Fruit fly (Drosophila melanogaster) whole organism, embryonic: ENCODE data around the gene Snx27.

ENCODE experiments used
- Asciz ChIP-seq: fragments of 200-800 bp; sonication (Bioruptor generic); optimal IDR thresholded peaks from 2 replicates; lab custom pipeline; 2017; ENCODE audit warnings: missing biosample characterization, mild to moderate bottlenecking, missing genetic modification characterization, missing genetic modification reagents
- Bgb ChIP-seq: fragments of 200-800 bp; sonication (Bioruptor generic); IDR thresholded peaks from 2 replicates; pipeline ENCODE4 v1.3.6; 2022; ENCODE audit warnings: missing biosample characterization, missing genetic modification characterization; ENCODE audit not compliant: partially characterized antibody
- CG10267 ChIP-seq: fragments of 200-800 bp; sonication (Bioruptor generic); optimal IDR thresholded peaks from 2 replicates; lab custom pipeline; 2018; ENCODE audit warnings: missing biosample characterization, mild to moderate bottlenecking, missing genetic modification characterization, moderate library complexity
- CG12071 ChIP-seq: fragments of 200-800 bp; sonication (Bioruptor generic); optimal IDR thresholded peaks from 3 replicates; lab custom pipeline; 2018; ENCODE audit warnings: missing biosample characterization, mild to moderate bottlenecking, missing genetic modification characterization
- CG13123 ChIP-seq: fragments of 200-800 bp; sonication (Bioruptor generic); optimal IDR thresholded peaks from 2 replicates; lab custom pipeline; 2016; ENCODE audit warnings: missing biosample characterization, missing genetic modification characterization
- CG13287 ChIP-seq: fragments of 200-800 bp; sonication (Bioruptor generic); IDR thresholded peaks from 2 replicates; pipeline ENCODE4 v1.3.6; 2022; ENCODE audit warnings: missing biosample characterization, missing genetic modification characterization; ENCODE audit not compliant: partially characterized antibody
- CG14860 ChIP-seq: fragments of 200-800 bp; sonication (Bioruptor generic); IDR thresholded peaks from 3 replicates; pipeline ENCODE4 v1.3.6; 2022; ENCODE audit warnings: missing biosample characterization, missing genetic modification characterization; ENCODE audit not compliant: partially characterized antibody
- CG15514 ChIP-seq: fragments of 200-800 bp; sonication (Bioruptor generic); optimal IDR thresholded peaks from 3 replicates; lab custom pipeline; 2017; ENCODE audit warnings: missing biosample characterization, missing genetic modification characterization, mild to moderate bottlenecking, moderate library complexity, missing genetic modification reagents
- CG1647 ChIP-seq: fragments of 200-800 bp; sonication (Bioruptor generic); optimal IDR thresholded peaks from 3 replicates; lab custom pipeline; 2016; ENCODE audit warnings: missing biosample characterization, missing genetic modification characterization
- CG16813 ChIP-seq: fragments of 200-800 bp; sonication (Bioruptor generic); IDR thresholded peaks from 3 replicates; pipeline ENCODE4 v1.3.6; 2022; ENCODE audit warnings: missing biosample characterization, missing genetic modification characterization; ENCODE audit not compliant: partially characterized antibody
- CG18476 ChIP-seq: fragments of 200-800 bp; sonication (Bioruptor generic); optimal IDR thresholded peaks from 2 replicates; lab custom pipeline; 2016; ENCODE audit warnings: missing biosample characterization, mild to moderate bottlenecking, missing genetic modification characterization
- CG2116 ChIP-seq: fragments of 200-800 bp; sonication (Bioruptor generic); optimal IDR thresholded peaks from 3 replicates; lab custom pipeline; 2018; ENCODE audit warnings: missing biosample characterization, mild to moderate bottlenecking, missing genetic modification characterization
- CG34224 ChIP-seq: fragments of 200-800 bp; sonication (Bioruptor generic); IDR thresholded peaks from 3 replicates; pipeline ENCODE4 v1.3.6; 2022; ENCODE audit warnings: missing biosample characterization, missing genetic modification characterization; ENCODE audit not compliant: partially characterized antibody
- CG4404 ChIP-seq: fragments of 200-800 bp; sonication (Bioruptor generic); IDR thresholded peaks from 2 replicates; pipeline ENCODE4 v1.3.6; 2022; ENCODE audit warnings: missing biosample characterization, missing genetic modification characterization
- CG8388 ChIP-seq: fragments of 200-800 bp; sonication (Bioruptor generic); optimal IDR thresholded peaks from 2 replicates; lab custom pipeline; 2019; ENCODE audit warnings: missing biosample characterization, mild to moderate bottlenecking, missing genetic modification characterization, moderate library complexity
- CG8765 ChIP-seq: fragments of 200-800 bp; sonication (Bioruptor generic); IDR thresholded peaks from 2 replicates; pipeline ENCODE4 v1.3.6; 2022; ENCODE audit warnings: missing biosample characterization, missing genetic modification characterization
- Camta ChIP-seq: fragments of 200-800 bp; sonication (Bioruptor generic); optimal IDR thresholded peaks from 2 replicates; lab custom pipeline; 2016; ENCODE audit warnings: missing biosample characterization, missing genetic modification characterization
- Dll ChIP-seq: fragments of 200-800 bp; sonication (Bioruptor generic); IDR thresholded peaks from 4 replicates; pipeline ENCODE4 v1.3.6; 2022; ENCODE audit warnings: missing biosample characterization, missing genetic modification characterization; ENCODE audit not compliant: partially characterized antibody
- Doc3 ChIP-seq: fragments of 200-800 bp; sonication (Bioruptor generic); IDR thresholded peaks from 3 replicates; pipeline ENCODE4 v1.3.6; 2022; ENCODE audit warnings: missing biosample characterization, missing genetic modification characterization; ENCODE audit not compliant: partially characterized antibody
- Dp ChIP-seq: fragments of 200-800 bp; sonication (Bioruptor generic); optimal IDR thresholded peaks from 2 replicates; lab custom pipeline; 2018; ENCODE audit warnings: missing biosample characterization, mild to moderate bottlenecking, missing genetic modification characterization, moderate library complexity
- Dref ChIP-seq: fragments of 200-800 bp; sonication (Bioruptor generic); IDR thresholded peaks from 2 replicates; pipeline ENCODE4 v1.3.6; 2022; ENCODE audit warnings: missing biosample characterization, missing genetic modification characterization
- HLH4C ChIP-seq: fragments of 200-800 bp; sonication (Bioruptor generic); IDR thresholded peaks from 3 replicates; pipeline ENCODE4 v1.3.6; 2022; ENCODE audit warnings: missing biosample characterization, missing genetic modification characterization; ENCODE audit not compliant: partially characterized antibody
- NC2α ChIP-seq: fragments of 200-800 bp; sonication (Bioruptor generic); optimal IDR thresholded peaks from 2 replicates; lab custom pipeline; 2016; ENCODE audit warnings: missing biosample characterization, missing genetic modification characterization
- Nf-YB ChIP-seq: fragments of 200-800 bp; sonication (Bioruptor generic); optimal IDR thresholded peaks from 3 replicates; lab custom pipeline; 2019; ENCODE audit warnings: missing biosample characterization, mild to moderate bottlenecking, missing genetic modification characterization, moderate library complexity
- Scr ChIP-seq: fragments of 200-800 bp; sonication (Bioruptor generic); IDR thresholded peaks from 2 replicates; pipeline ENCODE4 v1.3.6; 2022; ENCODE audit warnings: missing biosample characterization, missing genetic modification characterization; ENCODE audit not compliant: partially characterized antibody
- Sox102F ChIP-seq: fragments of 200-800 bp; sonication (Bioruptor generic); optimal IDR thresholded peaks from 2 replicates; lab custom pipeline; 2018; ENCODE audit warnings: missing biosample characterization, mild to moderate bottlenecking, missing genetic modification characterization, moderate library complexity
- Sry-δ ChIP-seq: fragments of 200-800 bp; sonication (Bioruptor generic); optimal IDR thresholded peaks from 2 replicates; lab custom pipeline; 2016; ENCODE audit warnings: missing biosample characterization, missing genetic modification characterization
- Stat92E ChIP-seq, 3 experiments: fragments of >200 bp in 2 of 3; fragments of 200-800 bp in 1 of 3; sonication (Bioruptor generic) in 1 of 3; optimal IDR thresholded peaks; 2 replicates each; lab custom pipeline; 2017 to 2019; ENCODE audit warnings: missing biosample characterization in 3 of 3, missing genetic modification characterization in 3 of 3, mild to moderate bottlenecking in 1 of 3, moderate library complexity in 1 of 3
- ap ChIP-seq: fragments of 200-800 bp; sonication (Bioruptor generic); IDR thresholded peaks from 2 replicates; pipeline ENCODE4 v1.3.6; 2022; ENCODE audit warnings: missing biosample characterization, missing genetic modification characterization
- ara ChIP-seq: fragments of 200-800 bp; sonication (Bioruptor generic); IDR thresholded peaks from 2 replicates; pipeline ENCODE4 v1.3.6; 2022; ENCODE audit warnings: missing biosample characterization, missing genetic modification characterization
- ato ChIP-seq: fragments of 200-800 bp; sonication (Bioruptor generic); IDR thresholded peaks from 2 replicates; pipeline ENCODE4 v1.3.6; 2022; ENCODE audit warnings: missing biosample characterization, missing genetic modification characterization; ENCODE audit not compliant: partially characterized antibody
- bbx ChIP-seq: fragments of 200-800 bp; sonication (Bioruptor generic); IDR thresholded peaks from 2 replicates; pipeline ENCODE4 v1.3.6; 2022; ENCODE audit warnings: missing biosample characterization, missing genetic modification characterization; ENCODE audit not compliant: partially characterized antibody
- chinmo ChIP-seq: fragments of 200-800 bp; sonication (Bioruptor generic); IDR thresholded peaks from 4 replicates; pipeline ENCODE4 v1.3.6; 2022; ENCODE audit warnings: missing biosample characterization, missing genetic modification characterization; ENCODE audit not compliant: partially characterized antibody
- croc ChIP-seq: fragments of 200-800 bp; sonication (Bioruptor generic); conservative IDR thresholded peaks from 3 replicates; pipeline ENCODE4 v1.3.6; 2022; ENCODE audit warnings: missing biosample characterization, missing genetic modification characterization
- crp ChIP-seq, 2 experiments: fragments of 200-800 bp; sonication (Bioruptor generic); optimal IDR thresholded peaks; 2 replicates in 1 of 2; 3 replicates in 1 of 2; lab custom pipeline; 2017; ENCODE audit warnings: missing biosample characterization in 2 of 2, missing genetic modification characterization in 2 of 2, mild to moderate bottlenecking in 1 of 2, moderate library complexity in 1 of 2
- gfzf ChIP-seq: fragments of 200-800 bp; sonication (Bioruptor generic); optimal IDR thresholded peaks from 2 replicates; lab custom pipeline; 2016; ENCODE audit warnings: missing biosample characterization, mild to moderate bottlenecking, missing genetic modification characterization, moderate library complexity
- jing ChIP-seq: fragments of 200-800 bp; sonication (Bioruptor generic); optimal IDR thresholded peaks from 2 replicates; lab custom pipeline; 2018; ENCODE audit warnings: missing biosample characterization, mild to moderate bottlenecking, missing genetic modification characterization
- lab ChIP-seq: fragments of 200-800 bp; sonication (Bioruptor generic); optimal IDR thresholded peaks from 3 replicates; lab custom pipeline; 2017; ENCODE audit warnings: missing biosample characterization, missing genetic modification characterization, mild to moderate bottlenecking, moderate library complexity, missing genetic modification reagents
- mirr ChIP-seq: fragments of 200-800 bp; sonication (Bioruptor generic); optimal IDR thresholded peaks from 3 replicates; lab custom pipeline; 2018; ENCODE audit warnings: missing biosample characterization, mild to moderate bottlenecking, missing genetic modification characterization
- pros ChIP-seq: fragments of 200-800 bp; sonication (Bioruptor generic); optimal IDR thresholded peaks from 3 replicates; lab custom pipeline; 2019; ENCODE audit warnings: missing biosample characterization, mild to moderate bottlenecking, missing genetic modification characterization, moderate library complexity
- psq ChIP-seq: fragments of 200-800 bp; sonication (Bioruptor generic); optimal IDR thresholded peaks from 2 replicates; lab custom pipeline; 2017; ENCODE audit warnings: missing biosample characterization, missing genetic modification characterization
- ranshi ChIP-seq: fragments of 200-800 bp; sonication (Bioruptor generic); IDR thresholded peaks from 2 replicates; pipeline ENCODE4 v1.3.6; 2022; ENCODE audit warnings: missing biosample characterization, missing genetic modification characterization
- repo ChIP-seq: fragments of 200-800 bp; sonication (Bioruptor generic); optimal IDR thresholded peaks from 2 replicates; lab custom pipeline; 2016; ENCODE audit warnings: missing biosample characterization, missing genetic modification characterization
- sna ChIP-seq: fragments of 200-800 bp; sonication (Bioruptor generic); IDR thresholded peaks from 2 replicates; pipeline ENCODE4 v1.3.6; 2022; ENCODE audit warnings: missing biosample characterization, missing genetic modification characterization; ENCODE audit not compliant: partially characterized antibody
- trem ChIP-seq: fragments of 200-800 bp; optimal IDR thresholded peaks from 3 replicates; lab custom pipeline; 2019; ENCODE audit warnings: missing biosample characterization, mild to moderate bottlenecking, missing genetic modification characterization, moderate library complexity
- unc-4 ChIP-seq: fragments of 200-800 bp; sonication (Bioruptor generic); IDR thresholded peaks from 2 replicates; pipeline ENCODE4 v1.3.6; 2022; ENCODE audit warnings: missing biosample characterization, missing genetic modification characterization; ENCODE audit not compliant: partially characterized antibody
- vnd ChIP-seq: fragments of 200-800 bp; sonication (Bioruptor generic); IDR thresholded peaks from 3 replicates; pipeline ENCODE4 v1.3.6; 2022; ENCODE audit warnings: missing biosample characterization, missing genetic modification characterization; ENCODE audit not compliant: partially characterized antibody
- wdn ChIP-seq: fragments of 200-800 bp; sonication (Bioruptor generic); IDR thresholded peaks from 2 replicates; pipeline ENCODE4 v1.3.6; 2022; ENCODE audit warnings: missing biosample characterization, missing genetic modification characterization

The Snx27 gene

dm6 chrX:5695035-5695434 is 42.8 kb downstream of the Snx27 start, which contains the start of gene CG3149:
Gene CG3149, minus strand, starts transcription at chrX:5695205.
- TF ChIP-seq sna (GFP tag; lab: Robert Waterston, UW) = peak; percentile 64; the same call in 1 of the 2 replicates
- TF ChIP-seq HLH4C (GFP tag; lab: Robert Waterston, UW) = peak; percentile 82
- no peak for TF ChIP-seq Asciz (GFP tag; lab: Kevin White, UChicago)
- TF ChIP-seq jing = no peak
- peak; percentile 71 for TF ChIP-seq CG14860 (GFP tag; lab: Robert Waterston, UW)
- TF ChIP-seq CG15514 = peak; percentile 31
- no peak for TF ChIP-seq CG4404 (GFP tag; lab: Robert Waterston, UW)
- TF ChIP-seq CG12071 = no peak
- no peak for TF ChIP-seq ap (GFP tag; lab: Robert Waterston, UW)
- no peak for TF ChIP-seq croc (GFP tag; lab: Robert Waterston, UW)
- TF ChIP-seq Doc3 (GFP tag; lab: Robert Waterston, UW) = peak; percentile 58
- TF ChIP-seq Dp = peak; percentile 86
- TF ChIP-seq Sox102F (GFP tag; lab: Kevin White, UChicago) = no peak
- TF ChIP-seq gfzf = peak; percentile 14
- TF ChIP-seq CG1647 (GFP tag; lab: Kevin White, UChicago) = no peak
- TF ChIP-seq pros (GFP tag; lab: Kevin White, UChicago) = no peak
- no peak for TF ChIP-seq lab
- TF ChIP-seq chinmo (GFP tag; lab: Robert Waterston, UW) = 0 out of 4 replicates have a peak, but pooled peaks have one; percentile 71
- peak; percentile 82 for TF ChIP-seq CG13287 (GFP tag; lab: Robert Waterston, UW)
- no peak for TF ChIP-seq repo (GFP tag; lab: Kevin White, UChicago)
- TF ChIP-seq psq (GFP tag; lab: Kevin White, UChicago) = no peak
- peak; percentile 69 for TF ChIP-seq Bgb (GFP tag; lab: Robert Waterston, UW)
- no peak for TF ChIP-seq mirr
- peak; percentile 26 for TF ChIP-seq trem (tag; lab: Kevin White, UChicago)
- TF ChIP-seq Nf-YB = no peak
- no peak for TF ChIP-seq CG8765 (GFP tag; lab: Robert Waterston, UW)
- TF ChIP-seq CG34224 (GFP tag; lab: Robert Waterston, UW) = peak; percentile 81
- no peak for TF ChIP-seq NC2α
- no peak for TF ChIP-seq CG13123 (GFP tag; lab: Kevin White, UChicago)
- TF ChIP-seq vnd (GFP tag; lab: Robert Waterston, UW) = peak; percentile 69
- TF ChIP-seq Scr (GFP tag; lab: Robert Waterston, UW) = peak; percentile 74
- peak; percentile 74 for TF ChIP-seq bbx (GFP tag; lab: Robert Waterston, UW)
- TF ChIP-seq Stat92E (GFP tag; optimal IDR thresholded peaks at IDR 0.05; lab: Kevin White, UChicago) = no peak
- TF ChIP-seq CG10267 = peak; percentile 3
- TF ChIP-seq CG2116 (GFP tag; lab: Kevin White, UChicago) = peak; percentile 68
- peak; percentile 5 to 88 for TF ChIP-seq crp (GFP tag; optimal IDR thresholded peaks at IDR 0.05; lab: Kevin White, UChicago)
- peak; percentile 81 for TF ChIP-seq Dref (GFP tag; lab: Robert Waterston, UW)
- TF ChIP-seq ara (GFP tag; lab: Robert Waterston, UW) = no peak
- peak; percentile 76 for TF ChIP-seq Dll (GFP tag; lab: Robert Waterston, UW)
- TF ChIP-seq Sry-δ (GFP tag; lab: Kevin White, UChicago) = peak; percentile 53
- no peak for TF ChIP-seq CG18476 (GFP tag; lab: Kevin White, UChicago)
- TF ChIP-seq ranshi (GFP tag; lab: Robert Waterston, UW) = no peak
- TF ChIP-seq wdn (GFP tag; lab: Robert Waterston, UW) = no peak
- peak; percentile 62 for TF ChIP-seq CG16813 (GFP tag; lab: Robert Waterston, UW)
- TF ChIP-seq unc-4 = peak; percentile 71
- no peak for TF ChIP-seq Camta
- peak; percentile 72 for TF ChIP-seq ato
- no peak for TF ChIP-seq CG8388
